Fruit fly (Drosophila melanogaster) whole organism, embryonic: ENCODE data around the gene CG13766.

Source experiments
- CG13424 ChIP-seq: fragments of 200-800 bp; sonication (Bioruptor generic); optimal IDR thresholded peaks from 2 replicates; lab custom pipeline; 2019; ENCODE audit warnings: missing biosample characterization, mild to moderate bottlenecking, missing genetic modification characterization, moderate library complexity
- CG14860 ChIP-seq: fragments of 200-800 bp; sonication (Bioruptor generic); IDR thresholded peaks from 3 replicates; pipeline ENCODE4 v1.3.6; 2022; ENCODE audit warnings: missing biosample characterization, missing genetic modification characterization; ENCODE audit not compliant: partially characterized antibody
- CG15696 ChIP-seq: fragments of 200-800 bp; sonication (Bioruptor generic); optimal IDR thresholded peaks from 2 replicates; lab custom pipeline; 2019; ENCODE audit warnings: missing biosample characterization, mild to moderate bottlenecking, missing genetic modification characterization, moderate library complexity
- CG17186 ChIP-seq: fragments of 200-800 bp; sonication (Bioruptor generic); optimal IDR thresholded peaks from 3 replicates; lab custom pipeline; 2017; ENCODE audit warnings: missing biosample characterization, missing genetic modification reagents, missing genetic modification characterization
- CG18011 ChIP-seq: fragments of 200-800 bp; sonication (Bioruptor generic); optimal IDR thresholded peaks from 2 replicates; lab custom pipeline; 2017; ENCODE audit warnings: missing biosample characterization, missing genetic modification characterization, mild to moderate bottlenecking, moderate library complexity, missing genotype
- CG2202 ChIP-seq: fragments of 200-800 bp; sonication (Bioruptor generic); optimal IDR thresholded peaks from 2 replicates; lab custom pipeline; 2018; ENCODE audit warnings: missing biosample characterization, mild to moderate bottlenecking, missing genetic modification characterization
- CG2875 ChIP-seq: fragments of 200-800 bp; sonication (Bioruptor generic); optimal IDR thresholded peaks from 2 replicates; lab custom pipeline; 2017; ENCODE audit warnings: missing biosample characterization, mild to moderate bottlenecking, missing genetic modification characterization, missing genetic modification reagents
- CG31388 ChIP-seq: fragments of 200-800 bp; sonication (Bioruptor generic); optimal IDR thresholded peaks from 2 replicates; lab custom pipeline; 2016; ENCODE audit warnings: missing biosample characterization, missing genetic modification characterization
- CG32532 ChIP-seq: fragments of 200-800 bp; sonication (Bioruptor generic); IDR thresholded peaks from 2 replicates; pipeline ENCODE4 v1.3.6; 2022; ENCODE audit warnings: missing biosample characterization, missing genetic modification characterization
- CG32772 ChIP-seq: fragments of 200-800 bp; sonication (Bioruptor generic); IDR thresholded peaks from 2 replicates; pipeline ENCODE4 v1.3.6; 2022; ENCODE audit warnings: missing biosample characterization, missing genetic modification characterization
- CG6683 ChIP-seq: fragments of 200-800 bp; sonication (Bioruptor generic); optimal IDR thresholded peaks from 2 replicates; lab custom pipeline; 2017; ENCODE audit warnings: missing biosample characterization, mild to moderate bottlenecking, missing genetic modification characterization, missing genetic modification reagents
- CG6765 ChIP-seq: fragments of 200-800 bp; sonication (Bioruptor generic); optimal IDR thresholded peaks from 3 replicates; lab custom pipeline; 2017; ENCODE audit warnings: missing biosample characterization, mild to moderate bottlenecking, missing genetic modification characterization
- CG6854 ChIP-seq: fragments of 200-800 bp; sonication (Bioruptor generic); optimal IDR thresholded peaks from 3 replicates; lab custom pipeline; 2017; ENCODE audit warnings: missing biosample characterization, mild to moderate bottlenecking, missing genetic modification characterization
- CG7271 ChIP-seq: fragments of 200-800 bp; sonication (Bioruptor generic); optimal IDR thresholded peaks from 2 replicates; lab custom pipeline; 2018; ENCODE audit warnings: missing biosample characterization, mild to moderate bottlenecking, missing genetic modification characterization, moderate library complexity
- CG7745 ChIP-seq: fragments of 200-800 bp; sonication (Bioruptor generic); optimal IDR thresholded peaks from 2 replicates; lab custom pipeline; 2018; ENCODE audit warnings: missing biosample characterization, mild to moderate bottlenecking, missing genetic modification characterization, moderate library complexity
- Dek ChIP-seq: fragments of 200-800 bp; sonication (Bioruptor generic); optimal IDR thresholded peaks from 3 replicates; lab custom pipeline; 2019; ENCODE audit warnings: missing biosample characterization, mild to moderate bottlenecking, missing genetic modification characterization, moderate library complexity
- Elba2 ChIP-seq: fragments of 200-800 bp; sonication (Bioruptor generic); optimal IDR thresholded peaks from 3 replicates; lab custom pipeline; 2016; ENCODE audit warnings: missing biosample characterization, missing genetic modification characterization
- Ets97D ChIP-seq: fragments of 200-800 bp; sonication (Bioruptor generic); optimal IDR thresholded peaks from 3 replicates; lab custom pipeline; 2016; ENCODE audit warnings: missing biosample characterization, missing genetic modification characterization
- Gsc ChIP-seq: fragments of 200-800 bp; sonication (Bioruptor generic); IDR thresholded peaks from 2 replicates; pipeline ENCODE4 v1.3.6; 2022; ENCODE audit warnings: missing biosample characterization, missing genetic modification characterization
- H15 ChIP-seq: fragments of 200-800 bp; sonication (Bioruptor generic); IDR thresholded peaks from 3 replicates; pipeline ENCODE4 v1.3.6; 2022; ENCODE audit warnings: missing biosample characterization, missing genetic modification characterization
- Hand ChIP-seq: fragments of 200-800 bp; sonication (Bioruptor generic); optimal IDR thresholded peaks from 2 replicates; lab custom pipeline; 2017; ENCODE audit warnings: mild to moderate bottlenecking, missing biosample characterization, missing genetic modification reagents, missing genetic modification characterization
- Hmx ChIP-seq: fragments of 200-800 bp; sonication (Bioruptor generic); optimal IDR thresholded peaks from 2 replicates; lab custom pipeline; 2016; ENCODE audit warnings: missing biosample characterization, missing genetic modification characterization
- Lpt ChIP-seq: fragments of >200 bp; optimal IDR thresholded peaks from 2 replicates; lab custom pipeline; 2018; ENCODE audit warnings: missing biosample characterization, missing genetic modification characterization
- MBD-R2 ChIP-seq: fragments of 200-800 bp; sonication (Bioruptor generic); IDR thresholded peaks from 2 replicates; pipeline ENCODE4 v1.3.6; 2022; ENCODE audit warnings: missing biosample characterization, missing genetic modification characterization
- Oli ChIP-seq: fragments of 200-800 bp; sonication (Bioruptor generic); optimal IDR thresholded peaks from 2 replicates; lab custom pipeline; 2018; ENCODE audit warnings: missing biosample characterization, mild to moderate bottlenecking, missing genetic modification characterization, moderate library complexity
- Optix ChIP-seq: fragments of 200-800 bp; sonication (Bioruptor generic); IDR thresholded peaks from 3 replicates; pipeline ENCODE4 v1.3.6; 2022; ENCODE audit warnings: missing biosample characterization, missing genetic modification characterization
- Rx ChIP-seq: fragments of 200-800 bp; sonication (Bioruptor generic); IDR thresholded peaks from 2 replicates; pipeline ENCODE4 v1.3.6; 2022; ENCODE audit warnings: missing biosample characterization, missing genetic modification characterization
- Spps ChIP-seq: fragments of 200-800 bp; sonication (Bioruptor generic); optimal IDR thresholded peaks from 2 replicates; lab custom pipeline; 2018; ENCODE audit warnings: missing biosample characterization, mild to moderate bottlenecking, missing genetic modification characterization
- Taf1 ChIP-seq: fragments of 200-800 bp; sonication (Bioruptor generic); IDR thresholded peaks from 2 replicates; pipeline ENCODE4 v1.3.6; 2022; ENCODE audit warnings: missing biosample characterization, missing genetic modification characterization
- amos ChIP-seq: fragments of 200-800 bp; sonication (Bioruptor generic); IDR thresholded peaks from 2 replicates; pipeline ENCODE4 v1.3.6; 2022; ENCODE audit warnings: missing biosample characterization, missing genetic modification characterization; ENCODE audit not compliant: partially characterized antibody
- chinmo ChIP-seq: fragments of 200-800 bp; sonication (Bioruptor generic); IDR thresholded peaks from 4 replicates; pipeline ENCODE4 v1.3.6; 2022; ENCODE audit warnings: missing biosample characterization, missing genetic modification characterization; ENCODE audit not compliant: partially characterized antibody
- chn ChIP-seq: fragments of 200-800 bp; sonication (Bioruptor generic); optimal IDR thresholded peaks from 2 replicates; lab custom pipeline; 2016; ENCODE audit warnings: missing biosample characterization, missing genetic modification characterization
- da ChIP-seq: fragments of 200-800 bp; sonication (Bioruptor generic); optimal IDR thresholded peaks from 2 replicates; lab custom pipeline; 2016; ENCODE audit warnings: missing biosample characterization, missing genetic modification characterization
- exex ChIP-seq: fragments of 200-800 bp; sonication (Bioruptor generic); optimal IDR thresholded peaks from 4 replicates; lab custom pipeline; 2018; ENCODE audit warnings: missing biosample characterization, mild to moderate bottlenecking, missing genetic modification characterization, moderate library complexity
- fd3F ChIP-seq: fragments of 200-800 bp; sonication (Bioruptor generic); optimal IDR thresholded peaks from 2 replicates; lab custom pipeline; 2018; ENCODE audit warnings: missing biosample characterization, mild to moderate bottlenecking, missing genetic modification characterization, moderate library complexity
- ftz-f1 ChIP-seq: fragments of 200-800 bp; sonication (Bioruptor generic); optimal IDR thresholded peaks from 2 replicates; lab custom pipeline; 2016; ENCODE audit warnings: missing biosample characterization, missing genetic modification characterization
- fu2 ChIP-seq: fragments of 200-800 bp; sonication (Bioruptor generic); optimal IDR thresholded peaks from 2 replicates; lab custom pipeline; 2016; ENCODE audit warnings: missing biosample characterization, missing genetic modification characterization
- gem ChIP-seq: fragments of 200-800 bp; sonication (Bioruptor generic); optimal IDR thresholded peaks from 2 replicates; lab custom pipeline; 2019; ENCODE audit warnings: missing biosample characterization, mild to moderate bottlenecking, missing genetic modification characterization, moderate library complexity
- jigr1 ChIP-seq: fragments of 200-800 bp; sonication (Bioruptor generic); IDR thresholded peaks from 3 replicates; pipeline ENCODE4 v1.3.6; 2022; ENCODE audit warnings: missing biosample characterization, missing genetic modification characterization
- ken ChIP-seq: fragments of 200-800 bp; sonication (Bioruptor generic); IDR thresholded peaks from 3 replicates; pipeline ENCODE4 v1.3.6; 2022; ENCODE audit warnings: missing biosample characterization, missing genetic modification characterization
- nom ChIP-seq: fragments of 200-800 bp; sonication (Bioruptor generic); optimal IDR thresholded peaks from 2 replicates; lab custom pipeline; 2017; ENCODE audit warnings: missing biosample characterization, missing genetic modification characterization, mild to moderate bottlenecking, moderate library complexity, missing genetic modification reagents
- org-1 ChIP-seq: fragments of 200-800 bp; sonication (Bioruptor generic); optimal IDR thresholded peaks from 2 replicates; lab custom pipeline; 2017; ENCODE audit warnings: missing biosample characterization, missing genetic modification characterization
- repo ChIP-seq: fragments of 200-800 bp; sonication (Bioruptor generic); optimal IDR thresholded peaks from 2 replicates; lab custom pipeline; 2016; ENCODE audit warnings: missing biosample characterization, missing genetic modification characterization
- sd ChIP-seq: fragments of 200-800 bp; sonication (Bioruptor generic); optimal IDR thresholded peaks from 3 replicates; lab custom pipeline; 2018; ENCODE audit warnings: missing biosample characterization, mild to moderate bottlenecking, missing genetic modification characterization, moderate library complexity
- sqz ChIP-seq: fragments of 200-800 bp; sonication (Bioruptor generic); optimal IDR thresholded peaks from 3 replicates; lab custom pipeline; 2018; ENCODE audit warnings: missing biosample characterization, mild to moderate bottlenecking, missing genetic modification characterization
- tio ChIP-seq: fragments of 200-800 bp; sonication (Bioruptor generic); optimal IDR thresholded peaks from 2 replicates; lab custom pipeline; 2017; ENCODE audit warnings: missing biosample characterization, missing genetic modification characterization, inconsistent platforms
- ttk ChIP-seq: fragments of 200-800 bp; sonication (Bioruptor generic); IDR thresholded peaks from 2 replicates; pipeline ENCODE4 v2.1.2; 2022; ENCODE audit warnings: missing biosample characterization, missing genetic modification characterization
- zen ChIP-seq: fragments of 200-800 bp; sonication (Bioruptor generic); optimal IDR thresholded peaks from 3 replicates; lab custom pipeline; 2018; ENCODE audit warnings: missing biosample characterization, mild to moderate bottlenecking, missing genetic modification characterization, moderate library complexity

CG13766 gene

DNA sequence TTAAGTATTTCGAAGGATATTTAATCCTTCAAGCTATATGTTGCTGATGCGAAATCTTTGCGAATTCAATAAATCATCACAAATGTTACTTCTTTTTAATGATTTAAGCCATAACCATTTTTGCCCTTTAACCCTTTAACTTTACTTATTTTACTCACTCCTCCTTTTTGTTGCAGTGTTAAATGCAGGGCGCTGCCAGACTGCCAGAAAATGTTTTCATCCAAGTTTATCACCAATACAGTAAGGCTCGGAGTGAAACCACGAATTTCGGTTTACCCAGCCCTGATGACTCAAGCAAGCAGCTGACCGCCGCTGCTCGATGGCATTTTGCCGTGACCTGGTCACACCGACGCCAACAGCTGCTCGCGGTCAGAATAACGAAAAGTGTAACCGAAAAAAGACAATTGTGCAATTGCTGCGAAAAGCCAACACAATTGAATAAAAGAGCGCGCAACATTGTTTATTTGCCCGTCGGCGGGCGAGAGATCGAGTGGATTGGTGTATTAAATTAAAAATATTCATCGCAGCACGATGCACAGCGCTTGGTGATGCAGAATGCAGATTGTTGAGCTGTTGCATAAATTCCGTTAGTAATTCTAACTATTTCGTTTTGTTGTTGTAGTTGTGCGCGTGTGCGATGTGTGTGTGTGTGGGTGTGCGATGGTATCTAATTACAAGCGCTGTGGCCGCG lies 44.8 kb upstream of the CG13766 start, which contains the start of gene CG11050 (continued):
- TF ChIP-seq CG17186 (GFP tag; lab: Kevin White, UChicago) (peak; percentile 63), CG2875 (GFP tag; lab: Kevin White, UChicago) (peak; percentile 75), fd3F (peak; percentile 20), CG32532 (GFP tag; lab: Robert Waterston, UW) (peak; percentile 87), CG14860 (GFP tag; lab: Robert Waterston, UW) (0 out of 3 replicates have a peak, but pooled peaks have one; percentile 32), amos (GFP tag; lab: Robert Waterston, UW) (peak; percentile 60), da (GFP tag; lab: Kevin White, UChicago) (peak; percentile 67), Taf1 (GFP tag; lab: Robert Waterston, UW) (0 out of 2 replicates have a peak, but pooled peaks have one; percentile 26), jigr1 (GFP tag; lab: Robert Waterston, UW) (no peak), org-1 (GFP tag; lab: Kevin White, UChicago) (peak; percentile 55), sd (tag; lab: Kevin White, UChicago) (peak; percentile 83), Hand (GFP tag; lab: Kevin White, UChicago) (peak; percentile 64), sqz (GFP tag; lab: Kevin White, UChicago) (no peak), CG18011 (GFP tag; lab: Kevin White, UChicago) (peak; percentile 60), chn (GFP tag; lab: Kevin White, UChicago) (peak; percentile 85), exex (tag; lab: Kevin White, UChicago) (peak; percentile 39), Oli (peak; percentile 66), Rx (GFP tag; lab: Robert Waterston, UW) (peak; percentile 56), tio (GFP tag; lab: Kevin White, UChicago) (peak; percentile 42), Spps (tag; lab: Kevin White, UChicago) (peak; percentile 28), chinmo (GFP tag; lab: Robert Waterston, UW) (peak; percentile 73; the same call in 1 of the 4 replicates), H15 (GFP tag; lab: Robert Waterston, UW) (peak; percentile 43; the same call in 1 of the 3 replicates), ttk (GFP tag; lab: Robert Waterston, UW) (peak; percentile 67), CG7745 (tag; lab: Kevin White, UChicago) (no peak), CG13424 (tag; lab: Kevin White, UChicago) (peak; percentile 66), gem (peak; percentile 80), zen (tag; lab: Kevin White, UChicago) (peak; percentile 92), CG2202 (tag; lab: Kevin White, UChicago) (peak; percentile 35), Gsc (no peak), ken (GFP tag; lab: Robert Waterston, UW) (peak; percentile 84), CG7271 (tag; lab: Kevin White, UChicago) (peak; percentile 54), CG6683 (GFP tag; lab: Kevin White, UChicago) (peak; percentile 16), Lpt (GFP tag; lab: Kevin White, UChicago) (no peak), fu2 (GFP tag; lab: Kevin White, UChicago) (peak; percentile 81), CG31388 (GFP tag; lab: Kevin White, UChicago) (peak; percentile 51), repo (peak; percentile 70), Elba2 (peak; percentile 62), CG32772 (GFP tag; lab: Robert Waterston, UW) (peak; percentile 46; the same call in 1 of the 2 replicates), CG6854 (GFP tag; lab: Kevin White, UChicago) (peak; percentile 1), ftz-f1 (GFP tag; lab: Kevin White, UChicago) (peak; percentile 38), Ets97D (peak; percentile 94), Optix (GFP tag; lab: Robert Waterston, UW) (peak; percentile 55), CG15696 (tag; lab: Kevin White, UChicago) (peak; percentile 49), Dek (tag; lab: Kevin White, UChicago) (peak; percentile 85), Hmx (no peak), MBD-R2 (GFP tag; lab: Robert Waterston, UW) (peak; percentile 91), CG6765 (GFP tag; lab: Kevin White, UChicago) (peak; percentile 40), nom (GFP tag; lab: Kevin White, UChicago) (no peak)
